Worm (Caenorhabditis elegans) whole organism, early embryonic: ENCODE data around the gene cyp-33C1.

Source experiments
- ama-1 ChIP-seq: fragments of 150-350 bp; optimal IDR thresholded peaks from 2 replicates; lab custom pipeline; 2014
- ceh-36 ChIP-seq: sonication (generic microtip); optimal IDR thresholded peaks from 2 replicates; lab custom pipeline; 2016; ENCODE audit warnings: missing genetic modification characterization, inconsistent platforms, missing compliant biosample characterization

DNA sequence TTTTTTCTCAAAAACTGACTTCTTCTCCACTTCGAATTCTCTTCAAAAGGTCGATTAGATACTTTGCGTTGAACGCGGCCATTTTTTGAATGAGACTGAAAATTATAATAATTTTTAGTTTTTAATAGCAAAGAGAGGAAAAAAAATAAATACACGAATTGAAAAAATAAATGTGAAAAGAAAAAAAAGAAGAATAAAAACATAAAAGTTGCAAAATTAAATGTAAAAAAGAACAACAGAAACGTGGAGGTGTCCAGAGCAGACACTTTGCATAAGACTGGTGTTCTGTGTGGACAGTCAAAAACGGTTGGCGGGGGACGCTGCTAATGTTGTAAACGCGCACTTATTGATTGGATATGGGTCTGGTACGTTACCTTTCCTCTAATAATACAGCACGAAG is 20.0 kb upstream of the cyp-33C1 start, which contains the start of gene C45H4.14:
- TF ChIP-seq ceh-36 (no peak), ama-1 (lab: Kevin White, UChicago) (no peak)
